Worm (Caenorhabditis elegans) whole organism, L2 larva: ENCODE measurements around the gene Y61A9LA.3.

Source experiments
- C34F6.9 ChIP-seq: fragments of 150-350 bp; optimal IDR thresholded peaks from 2 replicates; lab custom pipeline; 2014; ENCODE audit warnings: missing biosample characterization, missing genetic modification characterization
- F13H6.1 ChIP-seq: sonication (generic microtip); optimal IDR thresholded peaks from 2 replicates; lab custom pipeline; 2016; ENCODE audit warnings: missing genetic modification characterization, missing compliant biosample characterization
- R02D3.7 ChIP-seq: fragments of 150-350 bp; optimal IDR thresholded peaks from 2 replicates; lab custom pipeline; 2014; ENCODE audit warnings: missing biosample characterization, missing genetic modification characterization
- Y55F3AM.14 ChIP-seq: fragments of 200-800 bp; sonication (Bioruptor generic); optimal IDR thresholded peaks from 2 replicates; lab custom pipeline; 2018; ENCODE audit warnings: mild to moderate bottlenecking, missing genetic modification characterization, missing compliant biosample characterization
- ZK546.5 ChIP-seq: sonication (generic microtip); optimal IDR thresholded peaks from 2 replicates; lab custom pipeline; 2017; ENCODE audit warnings: missing biosample characterization, missing genetic modification characterization
- alr-1 ChIP-seq: fragments of 150-350 bp; optimal IDR thresholded peaks from 2 replicates; lab custom pipeline; 2014; ENCODE audit warnings: missing biosample characterization, missing genetic modification characterization
- aly-2 ChIP-seq: fragments of 150-350 bp; optimal IDR thresholded peaks from 2 replicates; lab custom pipeline; 2014; ENCODE audit warnings: missing biosample characterization, missing genetic modification characterization
- ama-1 ChIP-seq: fragments of 150-350 bp; optimal IDR thresholded peaks from 2 replicates; lab custom pipeline; 2018; ENCODE audit warnings: inconsistent platforms
- ceh-16 ChIP-seq: fragments of 150-350 bp; optimal IDR thresholded peaks from 2 replicates; lab custom pipeline; 2014; ENCODE audit warnings: missing biosample characterization, missing genetic modification characterization
- ceh-82 ChIP-seq: fragments of 150-350 bp; optimal IDR thresholded peaks from 2 replicates; lab custom pipeline; 2014; ENCODE audit warnings: missing biosample characterization, missing genetic modification characterization
- crh-2 ChIP-seq: sonication (generic microtip); optimal IDR thresholded peaks from 2 replicates; lab custom pipeline; 2017; ENCODE audit warnings: missing biosample characterization, missing genetic modification characterization
- dmd-4 ChIP-seq: sonication (generic microtip); optimal IDR thresholded peaks from 2 replicates; lab custom pipeline; 2017; ENCODE audit warnings: missing biosample characterization, missing genetic modification characterization
- egl-27 ChIP-seq: sonication (generic microtip); optimal IDR thresholded peaks from 3 replicates; lab custom pipeline; 2017; ENCODE audit warnings: missing biosample characterization, missing genetic modification reagents, missing genetic modification characterization
- elt-1 ChIP-seq: fragments of 150-350 bp; optimal IDR thresholded peaks from 2 replicates; lab custom pipeline; 2014; ENCODE audit warnings: missing biosample characterization, missing genetic modification characterization
- fos-1 ChIP-seq: fragments of 150-350 bp; optimal IDR thresholded peaks from 2 replicates; lab custom pipeline; 2014; ENCODE audit warnings: missing biosample characterization, missing genetic modification characterization
- gmeb-1 ChIP-seq: fragments of 150-350 bp; optimal IDR thresholded peaks from 2 replicates; lab custom pipeline; 2014; ENCODE audit warnings: missing biosample characterization, missing genetic modification characterization
- lin-11 ChIP-seq: fragments of 150-350 bp; sonication (generic microtip); optimal IDR thresholded peaks from 2 replicates; lab custom pipeline; 2014; ENCODE audit warnings: missing biosample characterization, missing genetic modification characterization, inconsistent platforms, mixed read lengths
- lin-13 ChIP-seq: fragments of 150-350 bp; optimal IDR thresholded peaks from 2 replicates; lab custom pipeline; 2014; ENCODE audit warnings: missing biosample characterization, missing genetic modification reagents, missing genetic modification characterization
- lin-39 ChIP-seq: fragments of 150-350 bp; optimal IDR thresholded peaks from 2 replicates; lab custom pipeline; 2014; ENCODE audit warnings: missing biosample characterization, missing genetic modification reagents, missing genetic modification characterization
- lsy-2 ChIP-seq, 2 experiments: fragments of 150-350 bp in 1 of 2; sonication (generic microtip) in 1 of 2; optimal IDR thresholded peaks; 2 replicates each; lab custom pipeline; 2014 to 2017; ENCODE audit warnings: missing biosample characterization in 2 of 2, missing genetic modification characterization in 2 of 2
- mbf-1 ChIP-seq: sonication (generic microtip); optimal IDR thresholded peaks from 2 replicates; lab custom pipeline; 2017; ENCODE audit warnings: missing biosample characterization, missing genetic modification characterization
- mdl-1 ChIP-seq, 2 experiments: fragments of 150-350 bp in 1 of 2; sonication (generic microtip) in 1 of 2; optimal IDR thresholded peaks; 2 replicates each; lab custom pipeline; 2017; ENCODE audit warnings: missing biosample characterization in 2 of 2, missing genetic modification characterization in 2 of 2
- nhr-11 ChIP-seq: fragments of 150-350 bp; optimal IDR thresholded peaks from 2 replicates; lab custom pipeline; 2014; ENCODE audit warnings: missing biosample characterization, missing genetic modification characterization
- nhr-12 ChIP-seq: fragments of 150-350 bp; optimal IDR thresholded peaks from 2 replicates; lab custom pipeline; 2014; ENCODE audit warnings: missing biosample characterization, missing genetic modification characterization
- nhr-237 ChIP-seq: fragments of 150-350 bp; optimal IDR thresholded peaks from 2 replicates; lab custom pipeline; 2014; ENCODE audit warnings: missing biosample characterization, missing genetic modification characterization
- nhr-25 ChIP-seq: fragments of 150-350 bp; sonication (generic microtip); optimal IDR thresholded peaks from 3 replicates; lab custom pipeline; 2014; ENCODE audit warnings: missing biosample characterization, missing genetic modification characterization
- nhr-6 ChIP-seq: fragments of 150-350 bp; optimal IDR thresholded peaks from 2 replicates; lab custom pipeline; 2014; ENCODE audit warnings: missing biosample characterization, missing genetic modification characterization
- nhr-77 ChIP-seq: fragments of 150-350 bp; optimal IDR thresholded peaks from 2 replicates; lab custom pipeline; 2014; ENCODE audit warnings: missing biosample characterization, missing genetic modification characterization
- peb-1 ChIP-seq: fragments of 150-350 bp; optimal IDR thresholded peaks from 2 replicates; lab custom pipeline; 2014; ENCODE audit warnings: missing biosample characterization, missing genetic modification characterization
- sem-4 ChIP-seq: fragments of 150-350 bp; optimal IDR thresholded peaks from 2 replicates; lab custom pipeline; 2014; ENCODE audit warnings: missing biosample characterization, missing genetic modification reagents, missing genetic modification characterization
- skn-1 ChIP-seq: sonication (generic microtip); optimal IDR thresholded peaks from 2 replicates; lab custom pipeline; 2017; ENCODE audit warnings: missing biosample characterization, missing genetic modification characterization
- sma-3 ChIP-seq: sonication (generic microtip); optimal IDR thresholded peaks from 2 replicates; lab custom pipeline; 2016; ENCODE audit warnings: missing genetic modification reagents, missing genetic modification characterization, missing compliant biosample characterization
- sma-9 ChIP-seq, 2 experiments: fragments of 150-350 bp in 1 of 2; sonication (generic microtip) in 1 of 2; optimal IDR thresholded peaks; 2 replicates each; lab custom pipeline; 2014 to 2016; ENCODE audit warnings: missing genetic modification characterization in 2 of 2, mild to moderate bottlenecking in 1 of 2, missing biosample characterization in 1 of 2, missing compliant biosample characterization in 1 of 2, missing genetic modification reagents in 1 of 2, moderate library complexity in 1 of 2
- snpc-4 ChIP-seq: fragments of 150-350 bp; optimal IDR thresholded peaks from 2 replicates; lab custom pipeline; 2014; ENCODE audit warnings: missing biosample characterization, missing genetic modification characterization
- unc-39 ChIP-seq: fragments of 150-350 bp; optimal IDR thresholded peaks from 2 replicates; lab custom pipeline; 2014; ENCODE audit warnings: missing biosample characterization, missing genetic modification characterization
- unc-55 ChIP-seq: fragments of 150-350 bp; sonication (generic microtip); optimal IDR thresholded peaks from 3 replicates; lab custom pipeline; 2014; ENCODE audit warnings: missing biosample characterization, missing genetic modification reagents, missing genetic modification characterization
- unc-62 ChIP-seq: fragments of 150-350 bp; optimal IDR thresholded peaks from 2 replicates; lab custom pipeline; 2014; ENCODE audit warnings: missing biosample characterization, missing genetic modification reagents, missing genetic modification characterization
- zag-1 ChIP-seq: fragments of 150-350 bp; optimal IDR thresholded peaks from 2 replicates; lab custom pipeline; 2014; ENCODE audit warnings: missing biosample characterization, missing genetic modification characterization
- ztf-1 ChIP-seq: fragments of 200-800 bp; sonication (Bioruptor generic); conservative IDR thresholded peaks from 2 replicates; pipeline ENCODE4 v1.3.6; 2022; ENCODE audit warnings: missing genetic modification characterization, missing compliant biosample characterization
- ztf-4 ChIP-seq: fragments of 150-350 bp; optimal IDR thresholded peaks from 2 replicates; lab custom pipeline; 2014; ENCODE audit warnings: missing biosample characterization, missing genetic modification characterization

Gene Y61A9LA.3

DNA sequence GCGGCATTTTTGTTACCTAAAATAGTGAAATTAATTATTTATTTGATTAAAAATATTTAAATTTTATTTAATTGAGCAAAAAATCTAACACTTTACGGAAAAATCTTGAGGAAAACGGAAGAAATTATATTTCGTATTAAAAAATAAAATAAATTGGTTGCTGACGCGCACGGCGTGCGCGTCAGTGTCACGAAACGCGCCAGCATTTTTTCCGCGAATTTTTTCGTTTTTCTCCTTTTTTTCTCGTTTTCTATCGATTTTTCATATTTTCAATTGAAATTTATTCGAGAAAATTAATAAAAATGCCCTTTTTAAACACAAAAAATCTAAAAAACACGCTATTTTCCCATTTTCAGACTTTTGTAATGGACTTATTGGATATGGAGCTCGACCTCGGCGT is 44.9 kb downstream of the Y61A9LA.3 start, which contains the start of the genes Y61A9LA.10 and F54D11.4:
TSS of gene Y61A9LA.10 (minus strand) at position 16 of the 400 bp plus-strand sequence.
TSS of gene F54D11.4 (plus strand) at position 350 of the 400 bp plus-strand sequence.
- no peak for TF ChIP-seq mdl-1 (tag; optimal IDR thresholded peaks at IDR 0.05; lab: Kevin White, UChicago)
- peak; percentile 22 for TF ChIP-seq nhr-77
- no peak for TF ChIP-seq Y55F3AM.14 (GFP tag; lab: Kevin White, UChicago)
- TF ChIP-seq aly-2 (tag; lab: Kevin White, UChicago), result no peak
- no peak for TF ChIP-seq ztf-4 (tag; lab: Kevin White, UChicago)
- TF ChIP-seq alr-1, result no peak
- TF ChIP-seq sem-4 (tag; lab: Kevin White, UChicago), result peak; percentile 2
- TF ChIP-seq crh-2 (tag; lab: Kevin White, UChicago), result peak; percentile 53
- TF ChIP-seq snpc-4 (tag; lab: Kevin White, UChicago), result no peak
- peak; percentile 81 for TF ChIP-seq C34F6.9
- no peak for TF ChIP-seq peb-1
- TF ChIP-seq sma-9 (GFP tag; optimal IDR thresholded peaks at IDR 0.05; lab: Kevin White, UChicago), result no peak
- TF ChIP-seq sma-9 (tag; optimal IDR thresholded peaks at IDR 0.05; lab: Kevin White, UChicago), result no peak
- TF ChIP-seq nhr-11 (tag; lab: Kevin White, UChicago), result no peak
- peak; percentile 29 for TF ChIP-seq lin-13 (GFP tag; lab: Kevin White, UChicago)
- TF ChIP-seq unc-39, result no peak
- TF ChIP-seq nhr-25 (tag; lab: Kevin White, UChicago), result peak; percentile 62
- peak; percentile 64 for TF ChIP-seq unc-55 (GFP tag; lab: Kevin White, UChicago)
- TF ChIP-seq dmd-4, result no peak
- TF ChIP-seq egl-27, result peak; percentile 37
- TF ChIP-seq skn-1, result no peak
- TF ChIP-seq mbf-1, result no peak
- TF ChIP-seq gmeb-1, result peak; percentile 71
- no peak for TF ChIP-seq lin-39
- no peak for TF ChIP-seq zag-1 (tag; lab: Kevin White, UChicago)
- TF ChIP-seq nhr-6 (tag; lab: Kevin White, UChicago), result no peak
- TF ChIP-seq fos-1, result peak; percentile 20
- TF ChIP-seq R02D3.7, result no peak
- TF ChIP-seq F13H6.1, result peak; percentile 36
- no peak for TF ChIP-seq elt-1 (tag; lab: Kevin White, UChicago)
- peak; percentile 41 for TF ChIP-seq lin-11 (tag; lab: Kevin White, UChicago)
- no peak for TF ChIP-seq ceh-16 (tag; lab: Kevin White, UChicago)
- TF ChIP-seq ceh-82 (tag; lab: Kevin White, UChicago), result no peak
- TF ChIP-seq ztf-1 (GFP tag; lab: Robert Waterston, UW), result no peak
- no peak for TF ChIP-seq nhr-12 (tag; lab: Kevin White, UChicago)
- peak; percentile 67 to 83 for TF ChIP-seq lsy-2 (tag; optimal IDR thresholded peaks at IDR 0.05; lab: Kevin White, UChicago)
- no peak for TF ChIP-seq unc-62
- TF ChIP-seq, all 48 proteins: peak for 13

DNA sequence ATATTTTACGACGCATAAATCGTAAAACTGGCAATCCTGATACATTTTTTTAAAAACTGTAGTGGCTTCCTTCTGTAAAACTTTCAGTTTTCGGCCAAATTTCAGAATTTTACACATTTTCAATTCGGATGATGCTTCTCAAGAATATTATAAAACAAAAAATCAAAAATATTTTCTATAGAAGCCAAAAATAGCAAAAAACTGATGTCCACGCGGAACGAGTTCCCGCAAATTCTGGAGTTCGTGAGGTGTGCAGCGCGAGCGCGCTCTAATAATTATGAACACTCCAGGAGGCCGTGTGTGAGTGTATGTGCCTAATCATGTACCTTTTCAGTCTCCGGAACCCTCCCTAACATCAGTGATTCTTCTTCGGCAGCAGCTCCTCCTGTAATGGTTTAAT is 46.3 kb downstream of the Y61A9LA.3 start, which contains the start of gene sumv-2:
TSS of gene sumv-2 (plus strand) at position 301 of the 400 bp plus-strand sequence.
- TF ChIP-seq egl-27 (no peak), aly-2 (tag; lab: Kevin White, UChicago) (no peak), lin-11 (tag; lab: Kevin White, UChicago) (no peak)

DNA sequence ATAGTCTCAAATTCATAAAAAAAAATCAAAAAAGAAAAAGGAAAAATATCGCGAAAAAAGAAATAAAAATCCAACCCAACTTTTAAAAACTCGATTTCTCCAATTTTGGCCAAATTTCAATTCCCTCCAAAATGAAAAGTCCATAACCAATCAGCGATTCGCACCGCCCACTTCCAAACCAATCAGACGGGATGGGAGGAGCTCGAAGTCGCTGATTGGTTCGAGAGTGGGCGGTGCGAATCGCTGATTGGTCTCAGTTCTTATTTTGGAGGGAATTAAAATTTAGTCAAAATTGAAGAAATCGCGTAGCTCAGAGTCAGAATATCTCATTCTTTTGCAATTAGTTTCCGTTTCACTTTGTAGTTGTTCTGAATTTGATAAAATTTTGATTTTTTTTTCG is 52.6 kb downstream of the Y61A9LA.3 start:
- TF ChIP-seq snpc-4 (tag; lab: Kevin White, UChicago) (no peak), gmeb-1 (no peak), nhr-237 (tag; lab: Kevin White, UChicago) (no peak), skn-1 (no peak), elt-1 (tag; lab: Kevin White, UChicago) (no peak), mbf-1 (no peak), sma-3 (GFP tag; lab: Kevin White, UChicago) (no peak), ztf-4 (tag; lab: Kevin White, UChicago) (no peak), C34F6.9 (no peak), ZK546.5 (tag; lab: Kevin White, UChicago) (no peak), unc-39 (no peak), nhr-77 (no peak), lin-39 (no peak), fos-1 (no peak), ama-1 (lab: Kevin White, UChicago) (no peak), egl-27 (no peak), Y55F3AM.14 (GFP tag; lab: Kevin White, UChicago) (no peak), zag-1 (tag; lab: Kevin White, UChicago) (no peak), sma-9 (GFP tag; optimal IDR thresholded peaks at IDR 0.05; lab: Kevin White, UChicago) (no peak), sma-9 (tag; optimal IDR thresholded peaks at IDR 0.05; lab: Kevin White, UChicago) (no peak)
